Worm (Caenorhabditis elegans) whole organism, early embryonic: ENCODE results near the gene C25H3.17.

Source experiments
- B0310.2 ChIP-seq: sonication (generic microtip); optimal IDR thresholded peaks from 2 replicates; lab custom pipeline; 2016; ENCODE audit warnings: mild to moderate bottlenecking, missing genetic modification characterization, missing compliant biosample characterization
- F13C5.2 ChIP-seq: sonication (generic microtip); optimal IDR thresholded peaks from 2 replicates; lab custom pipeline; 2017; ENCODE audit warnings: mild to moderate bottlenecking, missing genetic modification characterization, inconsistent platforms, missing compliant biosample characterization
- aly-1 ChIP-seq: sonication (generic microtip); optimal IDR thresholded peaks from 2 replicates; lab custom pipeline; 2016; ENCODE audit warnings: missing genetic modification characterization, missing compliant biosample characterization
- ama-1 ChIP-seq: fragments of 150-350 bp; optimal IDR thresholded peaks from 2 replicates; lab custom pipeline; 2014
- ceh-13 ChIP-seq: fragments of 200-800 bp; sonication (Bioruptor generic); optimal IDR thresholded peaks from 2 replicates; lab custom pipeline; 2018; ENCODE audit warnings: mild to moderate bottlenecking, missing genetic modification characterization, missing compliant biosample characterization
- ceh-36 ChIP-seq: sonication (generic microtip); optimal IDR thresholded peaks from 2 replicates; lab custom pipeline; 2016; ENCODE audit warnings: missing genetic modification characterization, inconsistent platforms, missing compliant biosample characterization
- ets-7 ChIP-seq: sonication (generic microtip); optimal IDR thresholded peaks from 2 replicates; lab custom pipeline; 2016; ENCODE audit warnings: missing genotype, missing genetic modification characterization, missing compliant biosample characterization
- flt-1 ChIP-seq: fragments of 200-800 bp; sonication (Bioruptor generic); IDR thresholded peaks from 2 replicates; pipeline ENCODE4 v1.3.6; 2022; ENCODE audit warnings: missing genetic modification characterization, missing compliant biosample characterization
- hmbx-1 ChIP-seq: sonication (generic microtip); optimal IDR thresholded peaks from 2 replicates; lab custom pipeline; 2016; ENCODE audit warnings: mild to moderate bottlenecking, missing genetic modification characterization, missing compliant biosample characterization
- hmg-4 ChIP-seq: fragments of 200-800 bp; sonication (Bioruptor generic); optimal IDR thresholded peaks from 2 replicates; lab custom pipeline; 2018; ENCODE audit warnings: mild to moderate bottlenecking, missing genetic modification characterization, missing compliant biosample characterization
- hnd-1 ChIP-seq: sonication (generic microtip); optimal IDR thresholded peaks from 2 replicates; lab custom pipeline; 2016; ENCODE audit warnings: missing genetic modification characterization, missing compliant biosample characterization
- pes-1 ChIP-seq: fragments of 200-800 bp; sonication (Bioruptor generic); IDR thresholded peaks from 2 replicates; pipeline ENCODE4 v1.3.6; 2022; ENCODE audit warnings: missing genetic modification reagents, missing genetic modification characterization, missing compliant biosample characterization
- scrt-1 ChIP-seq: fragments of 200-800 bp; sonication (Bioruptor generic); IDR thresholded peaks from 2 replicates; pipeline ENCODE4 v1.3.6; 2022; ENCODE audit warnings: missing genetic modification characterization, missing compliant biosample characterization
- sea-1 ChIP-seq: fragments of 200-800 bp; sonication (Bioruptor generic); conservative IDR thresholded peaks from 2 replicates; pipeline ENCODE4 v1.3.6; 2022; ENCODE audit warnings: missing genetic modification characterization, missing compliant biosample characterization
- tbx-11 ChIP-seq: fragments of 200-800 bp; sonication (Bioruptor generic); IDR thresholded peaks from 2 replicates; pipeline ENCODE4 v1.3.6; 2022; ENCODE audit warnings: missing genetic modification characterization, missing compliant biosample characterization
- tbx-37 ChIP-seq: fragments of 200-800 bp; sonication (Bioruptor generic); conservative IDR thresholded peaks from 2 replicates; pipeline ENCODE4 v1.3.6; 2022; ENCODE audit warnings: missing genetic modification reagents, missing genetic modification characterization, missing compliant biosample characterization
- tra-4 ChIP-seq: sonication (generic microtip); optimal IDR thresholded peaks from 2 replicates; lab custom pipeline; 2017; ENCODE audit warnings: missing genetic modification characterization, missing compliant biosample characterization

C25H3.17 gene

DNA sequence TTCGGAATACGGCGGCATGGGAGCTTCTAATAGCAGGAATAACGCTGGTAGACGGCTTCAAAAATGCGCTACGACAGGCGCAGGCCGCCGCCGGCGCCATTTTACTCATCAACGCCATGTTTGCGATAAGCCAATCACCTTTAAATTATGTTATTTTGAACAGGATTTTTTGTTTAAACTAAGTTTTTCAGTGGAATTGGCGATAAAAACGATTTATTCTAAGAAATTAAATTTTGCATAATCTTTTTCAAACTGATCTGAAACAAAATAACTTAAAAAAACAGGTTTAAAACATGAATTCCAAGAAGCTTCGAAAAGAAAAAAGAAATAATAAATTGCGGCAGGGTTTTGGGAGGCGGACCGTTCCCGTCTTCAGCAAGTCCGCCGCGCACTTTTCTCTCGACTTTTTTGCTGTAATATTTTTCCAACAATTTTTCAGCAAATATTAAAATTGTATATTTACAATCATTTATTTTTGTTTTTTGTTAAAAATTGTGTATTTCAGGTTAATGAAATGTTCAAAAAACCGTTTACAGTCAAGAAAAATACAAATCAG is 21.8 kb upstream of the C25H3.17 start, which contains the start of the genes ndub-5 and eif-2D:
Gene ndub-5, minus strand, starts transcription at position 138 of the 556 bp plus-strand sequence.
Gene eif-2D, plus strand, starts transcription at position 506 of the 556 bp plus-strand sequence.
- TF ChIP-seq F13C5.2 (tag; lab: Kevin White, UChicago) (peak; percentile 46), tbx-11 (GFP tag; lab: Robert Waterston, UW) (no peak), flt-1 (0 out of 2 replicates have a peak, but pooled peaks have one; percentile 23)

DNA sequence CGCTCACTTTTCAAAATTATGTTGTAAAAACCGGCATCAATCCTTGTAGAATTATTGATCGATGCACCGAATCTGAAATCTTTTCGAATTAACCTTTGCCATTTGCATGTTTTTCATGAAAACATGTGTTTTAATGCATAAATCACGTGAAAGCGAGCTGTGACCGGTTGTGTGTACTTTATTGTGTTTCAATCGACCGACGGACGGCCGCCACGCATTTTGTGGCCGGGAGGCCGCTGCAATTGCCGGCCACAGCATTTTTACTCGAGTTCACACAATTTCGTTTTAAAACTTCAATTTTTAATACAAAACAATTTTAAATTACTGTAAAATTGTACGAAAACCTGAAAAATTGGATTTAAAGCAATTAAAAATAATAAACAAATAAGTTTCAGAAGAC is 19.5 kb upstream of the C25H3.17 start, which contains the start of gene C25H3.11:
Gene C25H3.11, minus strand, starts transcription at position 82 of the 400 bp plus-strand sequence.
- no peak for TF ChIP-seq hmg-4 (GFP tag; lab: Kevin White, UChicago)
- TF ChIP-seq B0310.2: no peak
- TF ChIP-seq scrt-1 (GFP tag; lab: Robert Waterston, UW): no peak
- TF ChIP-seq flt-1: no peak
- TF ChIP-seq aly-1: no peak
- TF ChIP-seq hnd-1 (tag; lab: Kevin White, UChicago): no peak
- no peak for TF ChIP-seq ceh-13 (GFP tag; lab: Kevin White, UChicago)
- no peak for TF ChIP-seq F13C5.2 (tag; lab: Kevin White, UChicago)
- no peak for TF ChIP-seq tbx-37 (GFP tag; lab: Robert Waterston, UW)
- no peak for TF ChIP-seq tbx-11 (GFP tag; lab: Robert Waterston, UW)
- no peak for TF ChIP-seq hmbx-1 (tag; lab: Kevin White, UChicago)
- no peak for TF ChIP-seq sea-1 (GFP tag; lab: Robert Waterston, UW)
- TF ChIP-seq tra-4: no peak
- no peak for TF ChIP-seq pes-1 (GFP tag; lab: Robert Waterston, UW)

DNA sequence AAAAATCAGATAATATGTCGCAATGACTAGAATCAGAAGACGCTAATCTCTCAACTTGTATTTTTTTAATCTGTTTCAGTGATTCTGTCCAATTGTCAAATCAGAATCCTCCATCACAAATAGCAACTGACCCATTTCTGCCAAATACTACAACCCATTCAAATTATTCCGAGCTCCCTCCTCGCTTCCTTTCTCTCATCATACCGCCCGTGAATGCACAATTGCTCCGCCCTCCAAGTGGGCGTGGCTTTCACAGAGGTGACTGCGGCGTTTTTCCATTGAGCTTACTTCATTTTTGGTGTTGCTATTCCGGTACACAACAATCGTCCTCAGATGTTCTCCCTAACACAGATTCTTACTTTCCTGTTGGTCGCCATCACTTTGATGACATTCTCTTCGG is 11.2 kb upstream of the C25H3.17 start, which contains the start of gene flp-27:
Gene flp-27, plus strand, starts transcription at position 301 of the 400 bp plus-strand sequence.
- TF ChIP-seq tra-4: no peak
- TF ChIP-seq ceh-36 (tag; lab: Kevin White, UChicago): no peak
- no peak for TF ChIP-seq pes-1 (GFP tag; lab: Robert Waterston, UW)
- TF ChIP-seq tbx-11 (GFP tag; lab: Robert Waterston, UW): no peak
- TF ChIP-seq tbx-37 (GFP tag; lab: Robert Waterston, UW): no peak
- TF ChIP-seq ets-7 (tag; lab: Kevin White, UChicago): no peak
- no peak for TF ChIP-seq ama-1
- TF ChIP-seq scrt-1 (GFP tag; lab: Robert Waterston, UW): no peak
- no peak for TF ChIP-seq hmbx-1 (tag; lab: Kevin White, UChicago)
- no peak for TF ChIP-seq ceh-13 (GFP tag; lab: Kevin White, UChicago)
- TF ChIP-seq hnd-1 (tag; lab: Kevin White, UChicago): no peak
- TF ChIP-seq F13C5.2 (tag; lab: Kevin White, UChicago): no peak
- TF ChIP-seq hmg-4 (GFP tag; lab: Kevin White, UChicago): no peak
- TF ChIP-seq aly-1: no peak
- TF ChIP-seq flt-1: no peak
- TF ChIP-seq sea-1 (GFP tag; lab: Robert Waterston, UW): no peak
- TF ChIP-seq B0310.2: no peak

DNA sequence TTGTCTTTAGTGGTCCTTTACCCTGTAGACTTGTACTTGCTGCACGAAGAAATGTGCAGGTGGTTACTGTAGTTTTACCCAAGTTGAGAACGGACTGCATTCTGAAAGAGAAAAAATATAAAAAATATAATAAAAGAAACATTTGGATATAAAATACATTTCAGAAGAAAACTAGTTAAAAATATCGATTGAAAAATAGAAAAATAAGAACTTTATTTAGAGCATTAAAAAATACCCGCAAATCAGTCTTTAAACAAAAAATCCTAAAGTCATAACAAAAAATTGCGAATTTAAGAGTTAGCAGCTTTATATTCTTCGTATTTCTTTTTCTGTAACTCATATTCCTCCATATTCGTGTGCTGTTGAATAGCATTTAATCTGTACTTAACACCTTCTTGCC is 650 bp downstream of the C25H3.17 start, which contains the start of gene C25H3.7:
Gene C25H3.7, minus strand, starts transcription at position 101 of the 400 bp plus-strand sequence.
- TF ChIP-seq tbx-11 (GFP tag; lab: Robert Waterston, UW) (no peak), hmg-4 (GFP tag; lab: Kevin White, UChicago) (no peak), sea-1 (GFP tag; lab: Robert Waterston, UW) (no peak), hnd-1 (tag; lab: Kevin White, UChicago) (no peak), B0310.2 (no peak)

DNA sequence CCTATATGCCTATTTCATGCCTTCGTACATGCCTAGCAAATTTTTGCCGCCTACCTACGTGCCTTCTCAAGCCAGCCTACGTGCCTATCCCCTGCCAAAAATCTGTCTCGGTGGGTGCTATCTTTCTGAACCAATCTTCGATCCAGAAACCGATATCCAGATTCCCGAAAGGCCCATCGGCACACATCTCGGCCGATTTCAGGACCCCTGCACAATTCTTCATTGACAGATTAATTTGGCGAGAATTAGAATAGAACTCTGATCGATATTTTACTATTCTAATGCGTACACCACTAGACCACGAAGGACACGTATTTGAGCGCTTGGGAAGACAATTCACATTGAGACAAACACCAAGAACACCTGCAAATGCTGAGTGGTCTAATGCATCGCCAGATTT is 1.9 kb downstream of the C25H3.17 start:
- TF ChIP-seq ama-1 (no peak), tra-4 (no peak), hmg-4 (GFP tag; lab: Kevin White, UChicago) (peak; percentile 74), F13C5.2 (tag; lab: Kevin White, UChicago) (no peak), B0310.2 (peak; percentile 10), ceh-36 (tag; lab: Kevin White, UChicago) (peak; percentile 65), tbx-37 (GFP tag; lab: Robert Waterston, UW) (no peak), ceh-13 (GFP tag; lab: Kevin White, UChicago) (peak; percentile 43), hnd-1 (tag; lab: Kevin White, UChicago) (no peak), tbx-11 (GFP tag; lab: Robert Waterston, UW) (peak; percentile 63; the same call in 1 of the 2 replicates)

DNA sequence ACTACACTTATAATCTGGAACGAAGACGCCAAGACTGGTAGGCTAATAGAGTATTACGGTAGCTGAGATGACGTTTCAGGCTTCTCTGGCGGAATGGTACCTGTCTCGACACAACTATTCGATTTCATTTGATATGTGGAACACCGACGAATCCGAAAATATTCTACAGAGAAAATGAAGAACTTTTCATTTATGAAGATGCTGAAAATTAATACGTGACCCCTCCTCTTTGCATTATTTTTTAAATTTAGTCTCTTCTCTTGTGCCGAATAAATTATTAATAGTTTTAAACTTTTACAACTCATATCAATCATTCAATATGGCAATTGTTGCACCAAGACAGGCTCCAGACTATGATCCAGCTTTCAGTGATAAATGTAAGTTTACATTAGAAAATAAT is 3.5 kb downstream of the C25H3.17 start, which contains the start of gene C25H3.16:
Gene C25H3.16, plus strand, starts transcription at position 301 of the 400 bp plus-strand sequence.
- TF ChIP-seq ets-7 (tag; lab: Kevin White, UChicago) (no peak), tbx-37 (GFP tag; lab: Robert Waterston, UW) (no peak), sea-1 (GFP tag; lab: Robert Waterston, UW) (no peak)

DNA sequence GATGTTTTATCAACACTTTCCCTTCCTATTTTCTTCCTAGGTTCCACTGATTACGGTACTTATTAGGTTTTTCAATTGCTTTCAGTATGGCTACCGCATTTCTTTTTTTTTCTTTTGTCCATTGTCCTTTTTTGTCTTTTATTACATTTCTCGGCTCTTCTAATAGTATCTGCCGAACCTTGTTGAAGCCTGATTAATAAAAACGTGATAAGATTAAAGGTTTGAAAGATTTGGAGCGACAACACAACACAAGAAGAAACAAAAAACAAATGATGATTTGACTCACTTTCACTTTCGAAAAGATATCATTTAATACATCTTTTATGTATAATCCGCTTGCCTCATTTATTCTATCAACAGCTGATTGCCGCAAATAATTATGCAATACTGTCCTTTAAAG is 4.5 kb downstream of the C25H3.17 start, which contains the start of gene C25H3.15:
Gene C25H3.15, plus strand, starts transcription at position 301 of the 400 bp plus-strand sequence.
- no peak for TF ChIP-seq pes-1 (GFP tag; lab: Robert Waterston, UW)
- no peak for TF ChIP-seq tra-4
- TF ChIP-seq ceh-13 (GFP tag; lab: Kevin White, UChicago): no peak
- TF ChIP-seq scrt-1 (GFP tag; lab: Robert Waterston, UW): no peak
- no peak for TF ChIP-seq flt-1

DNA sequence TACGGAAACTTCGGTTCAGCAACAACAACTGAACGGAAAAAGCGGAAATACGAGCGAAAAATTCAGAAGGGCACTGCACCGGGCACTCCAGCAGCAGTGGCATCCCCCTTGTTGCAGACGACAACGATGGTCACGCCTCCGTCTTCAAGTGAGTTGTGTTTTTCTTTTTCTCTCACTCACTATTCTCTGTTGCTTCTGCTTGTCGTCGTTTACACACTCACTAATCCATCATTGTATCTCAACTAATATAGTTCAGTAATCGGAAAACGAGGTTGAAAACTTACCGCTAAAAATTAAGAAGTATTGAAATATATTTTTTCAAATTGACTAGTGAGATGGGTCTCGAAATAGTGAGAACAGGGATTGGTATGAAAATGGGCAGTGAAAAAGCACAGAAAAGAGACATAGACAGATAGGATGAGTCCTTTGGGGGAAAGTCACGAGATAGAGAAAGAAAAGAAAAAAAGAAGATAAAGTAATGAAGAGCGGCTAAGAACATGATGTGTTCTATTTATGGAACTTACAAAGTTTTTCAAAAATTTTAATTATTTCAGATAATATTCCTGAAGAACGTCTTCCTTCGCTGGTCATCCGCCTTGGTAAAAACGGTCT is 6.2 kb downstream of the C25H3.17 start:
- TF ChIP-seq aly-1 (no peak), flt-1 (no peak), tbx-11 (GFP tag; lab: Robert Waterston, UW) (no peak), ceh-36 (tag; lab: Kevin White, UChicago) (no peak), scrt-1 (GFP tag; lab: Robert Waterston, UW) (no peak), B0310.2 (no peak), F13C5.2 (tag; lab: Kevin White, UChicago) (no peak), hmg-4 (GFP tag; lab: Kevin White, UChicago) (no peak), ets-7 (tag; lab: Kevin White, UChicago) (no peak)
